Worm (Caenorhabditis elegans) whole organism, young adult: ENCODE measurements around the gene H43I07.1.
A peak's percentile ranks its signal among the peaks of the same experiment; 100 is the strongest.

ENCODE experiments used
- B0019.2 ChIP-seq: fragments of 200-800 bp; sonication (Bioruptor generic); conservative IDR thresholded peaks from 2 replicates; pipeline ENCODE4 v1.3.6; 2022; ENCODE audit warnings: missing genetic modification reagents, missing genetic modification characterization, missing compliant biosample characterization
- C06A6.2 ChIP-seq: fragments of 200-800 bp; sonication (Bioruptor generic); conservative IDR thresholded peaks from 2 replicates; pipeline ENCODE4 v1.3.6; 2022; ENCODE audit warnings: missing genetic modification characterization, missing compliant biosample characterization
- F37B4.10 ChIP-seq: fragments of 200-800 bp; sonication (Bioruptor generic); IDR thresholded peaks from 2 replicates; pipeline ENCODE4 v1.3.6; 2022; ENCODE audit warnings: missing genetic modification characterization, missing compliant biosample characterization
- F49E8.2 ChIP-seq: sonication (generic microtip); optimal IDR thresholded peaks from 3 replicates; lab custom pipeline; 2017; ENCODE audit warnings: missing genetic modification characterization, mild to moderate bottlenecking, missing compliant biosample characterization, antibody characterized with exemption, moderate library complexity; ENCODE audit not compliant: insufficient read depth
- F52B5.7 ChIP-seq: sonication (generic microtip); optimal IDR thresholded peaks from 2 replicates; lab custom pipeline; 2016; ENCODE audit warnings: mild to moderate bottlenecking, missing genetic modification characterization, missing compliant biosample characterization
- F57A8.1 ChIP-seq: fragments of 200-800 bp; sonication (Bioruptor generic); optimal IDR thresholded peaks from 2 replicates; lab custom pipeline; 2018; ENCODE audit warnings: mild to moderate bottlenecking, missing genetic modification characterization, moderate library complexity, missing compliant biosample characterization
- K11D2.4 ChIP-seq: fragments of 200-800 bp; sonication (Bioruptor generic); IDR thresholded peaks from 2 replicates; pipeline ENCODE4 v1.3.6; 2022; ENCODE audit warnings: missing genetic modification reagents, missing genetic modification characterization, missing compliant biosample characterization
- Y53G8AR.9 ChIP-seq: fragments of 200-800 bp; sonication (Bioruptor generic); conservative IDR thresholded peaks from 2 replicates; pipeline ENCODE4 v1.3.6; 2022; ENCODE audit warnings: missing genetic modification reagents, missing genetic modification characterization, missing compliant biosample characterization
- ZK185.1 ChIP-seq: sonication (generic microtip); optimal IDR thresholded peaks from 2 replicates; lab custom pipeline; 2016; ENCODE audit warnings: mild to moderate bottlenecking, missing genetic modification characterization, missing compliant biosample characterization; ENCODE audit not compliant: poor library complexity, severe bottlenecking
- ama-1 ChIP-seq, 3 experiments: fragments of 150-350 bp in 1 of 3; sonication (generic microtip) in 2 of 3; optimal IDR thresholded peaks; 2 replicates each; lab custom pipeline; 2014 to 2018; ENCODE audit warnings: missing biosample characterization in 2 of 3, missing genetic modification characterization in 2 of 3, missing genetic modification reagents in 2 of 3
- atf-7 ChIP-seq: sonication (generic microtip); optimal IDR thresholded peaks from 2 replicates; lab custom pipeline; 2017; ENCODE audit warnings: mild to moderate bottlenecking, missing genetic modification characterization, missing compliant biosample characterization
- ceh-40 ChIP-seq: fragments of 200-800 bp; sonication (Bioruptor generic); IDR thresholded peaks from 2 replicates; pipeline ENCODE4 v1.3.6; 2022; ENCODE audit warnings: missing genetic modification characterization, missing compliant biosample characterization
- ceh-79 ChIP-seq: sonication (generic microtip); optimal IDR thresholded peaks from 2 replicates; lab custom pipeline; 2017; ENCODE audit warnings: mild to moderate bottlenecking, missing genetic modification characterization, missing compliant biosample characterization
- dpl-1 ChIP-seq: fragments of 150-350 bp; optimal IDR thresholded peaks from 2 replicates; lab custom pipeline; 2014; ENCODE audit warnings: missing biosample characterization, missing genetic modification reagents, missing genetic modification characterization
- efl-1 ChIP-seq: fragments of 150-350 bp; optimal IDR thresholded peaks from 2 replicates; lab custom pipeline; 2014; ENCODE audit warnings: missing biosample characterization, missing genetic modification reagents, missing genetic modification characterization
- egl-18 ChIP-seq: fragments of 200-800 bp; sonication (Bioruptor generic); IDR thresholded peaks from 2 replicates; pipeline ENCODE4 v1.3.6; 2022; ENCODE audit warnings: missing genetic modification reagents, missing genetic modification characterization, missing compliant biosample characterization
- him-1 ChIP-seq: sonication (generic microtip); optimal IDR thresholded peaks from 2 replicates; lab custom pipeline; 2016; ENCODE audit warnings: missing genotype, missing genetic modification reagents, missing genetic modification characterization, missing compliant biosample characterization
- hlh-12 ChIP-seq: sonication (generic microtip); optimal IDR thresholded peaks from 2 replicates; lab custom pipeline; 2016; ENCODE audit warnings: missing genetic modification characterization, missing compliant biosample characterization
- hlh-26 ChIP-seq: fragments of 200-800 bp; sonication (Bioruptor generic); conservative IDR thresholded peaks from 2 replicates; pipeline ENCODE4 v1.3.6; 2022; ENCODE audit warnings: missing genetic modification reagents, missing genetic modification characterization, missing compliant biosample characterization
- hmg-20 ChIP-seq: fragments of 200-800 bp; sonication (Bioruptor generic); IDR thresholded peaks from 2 replicates; pipeline ENCODE4 v1.3.6; 2022; ENCODE audit warnings: missing genetic modification reagents, missing genetic modification characterization, missing compliant biosample characterization
- lag-1 ChIP-seq: fragments of 200-800 bp; sonication (Bioruptor generic); IDR thresholded peaks from 2 replicates; pipeline ENCODE4 v1.3.6; 2022; ENCODE audit warnings: missing genetic modification reagents, missing genetic modification characterization, missing compliant biosample characterization
- let-526 ChIP-seq: fragments of 200-800 bp; sonication (Bioruptor generic); IDR thresholded peaks from 2 replicates; pipeline ENCODE4 v1.3.6; 2022; ENCODE audit warnings: missing genetic modification reagents, missing genetic modification characterization, missing compliant biosample characterization
- lin-35 ChIP-seq, 3 experiments: fragments of 150-350 bp in 2 of 3; sonication (generic microtip) in 1 of 3; optimal IDR thresholded peaks; 2 replicates each; lab custom pipeline; 2014 to 2018; ENCODE audit warnings: missing biosample characterization in 3 of 3, missing genetic modification characterization in 3 of 3, missing genetic modification reagents in 3 of 3
- lin-40 ChIP-seq: sonication (generic microtip); optimal IDR thresholded peaks from 2 replicates; lab custom pipeline; 2016; ENCODE audit warnings: missing genetic modification characterization, mild to moderate bottlenecking, missing compliant biosample characterization, missing genotype, missing genetic modification reagents
- mes-4 ChIP-seq: sonication (generic microtip); optimal IDR thresholded peaks from 2 replicates; lab custom pipeline; 2016; ENCODE audit warnings: missing genotype, missing genetic modification characterization, missing compliant biosample characterization
- nfya-1 ChIP-seq: sonication (generic microtip); optimal IDR thresholded peaks from 2 replicates; lab custom pipeline; 2017; ENCODE audit warnings: antibody characterized with exemption, missing compliant biosample characterization, missing genetic modification characterization, borderline replicate concordance; ENCODE audit not compliant: insufficient read depth
- nfya-2 ChIP-seq: fragments of 200-800 bp; sonication (Bioruptor generic); IDR thresholded peaks from 2 replicates; pipeline ENCODE4 v1.3.6; 2022; ENCODE audit warnings: missing genetic modification reagents, missing genetic modification characterization, missing compliant biosample characterization
- pbrm-1 ChIP-seq: fragments of 200-800 bp; sonication (Bioruptor generic); IDR thresholded peaks from 2 replicates; pipeline ENCODE4 v1.3.6; 2022; ENCODE audit warnings: missing genetic modification reagents, missing genetic modification characterization, missing compliant biosample characterization
- rec-8 ChIP-seq, 2 experiments: sonication (generic microtip); optimal IDR thresholded peaks; 2 replicates each; lab custom pipeline; 2016; ENCODE audit warnings: mild to moderate bottlenecking in 2 of 2, missing genetic modification characterization in 2 of 2, missing genetic modification reagents in 2 of 2, missing genotype in 2 of 2, missing biosample characterization in 1 of 2, missing compliant biosample characterization in 1 of 2, moderate library complexity in 1 of 2
- sdz-38 ChIP-seq: sonication (generic microtip); optimal IDR thresholded peaks from 2 replicates; lab custom pipeline; 2016; ENCODE audit warnings: missing genotype, missing genetic modification characterization, missing compliant biosample characterization
- snpc-1.1 ChIP-seq: sonication (generic microtip); optimal IDR thresholded peaks from 2 replicates; lab custom pipeline; 2017; ENCODE audit warnings: missing genetic modification characterization, mild to moderate bottlenecking, missing compliant biosample characterization, antibody characterized with exemption, moderate library complexity, missing genotype, missing genetic modification reagents; ENCODE audit not compliant: insufficient read depth
- snpc-3.4 ChIP-seq: sonication (generic microtip); optimal IDR thresholded peaks from 2 replicates; lab custom pipeline; 2017; ENCODE audit warnings: missing genetic modification characterization, mild to moderate bottlenecking, missing compliant biosample characterization, antibody characterized with exemption, moderate library complexity, missing genotype, missing genetic modification reagents
- snpc-4 ChIP-seq, 5 experiments: fragments of 150-350 bp in 1 of 5; sonication (generic microtip) in 4 of 5; optimal IDR thresholded peaks; 2 replicates each; lab custom pipeline; 2014 to 2018; ENCODE audit warnings: missing genetic modification characterization in 5 of 5, missing biosample characterization in 3 of 5, antibody characterized with exemption in 2 of 5, mild to moderate bottlenecking in 2 of 5, missing compliant biosample characterization in 2 of 5, missing genotype in 2 of 5, moderate library complexity in 2 of 5, missing genetic modification reagents in 1 of 5
- tbp1 ChIP-seq: fragments of 200-800 bp; sonication (Bioruptor generic); optimal IDR thresholded peaks from 2 replicates; lab custom pipeline; 2018; ENCODE audit warnings: mild to moderate bottlenecking, missing genetic modification characterization, missing compliant biosample characterization
- tbx-9 ChIP-seq: sonication (generic microtip); optimal IDR thresholded peaks from 2 replicates; lab custom pipeline; 2016; ENCODE audit warnings: borderline replicate concordance, missing genetic modification characterization, inconsistent platforms, missing compliant biosample characterization
- xnd-1 ChIP-seq: sonication (generic microtip); optimal IDR thresholded peaks from 2 replicates; lab custom pipeline; 2016; ENCODE audit warnings: missing genotype, missing genetic modification reagents, missing genetic modification characterization, missing compliant biosample characterization
- zfh-2 ChIP-seq: fragments of 200-800 bp; sonication (Bioruptor generic); conservative IDR thresholded peaks from 2 replicates; pipeline ENCODE4 v1.3.6; 2022; ENCODE audit warnings: missing genetic modification reagents, missing genetic modification characterization, missing compliant biosample characterization
- ztf-22 ChIP-seq: fragments of 200-800 bp; sonication (Bioruptor generic); optimal IDR thresholded peaks from 2 replicates; lab custom pipeline; 2018; ENCODE audit warnings: mild to moderate bottlenecking, missing genetic modification characterization, moderate library complexity, missing compliant biosample characterization
- ztf-26 ChIP-seq: sonication (generic microtip); optimal IDR thresholded peaks from 2 replicates; lab custom pipeline; 2017; ENCODE audit warnings: missing genetic modification characterization, missing compliant biosample characterization
- ztf-3 ChIP-seq: fragments of 200-800 bp; sonication (Bioruptor generic); optimal IDR thresholded peaks from 2 replicates; lab custom pipeline; 2018; ENCODE audit warnings: mild to moderate bottlenecking, missing genetic modification characterization, missing compliant biosample characterization

The H43I07.1 gene

DNA sequence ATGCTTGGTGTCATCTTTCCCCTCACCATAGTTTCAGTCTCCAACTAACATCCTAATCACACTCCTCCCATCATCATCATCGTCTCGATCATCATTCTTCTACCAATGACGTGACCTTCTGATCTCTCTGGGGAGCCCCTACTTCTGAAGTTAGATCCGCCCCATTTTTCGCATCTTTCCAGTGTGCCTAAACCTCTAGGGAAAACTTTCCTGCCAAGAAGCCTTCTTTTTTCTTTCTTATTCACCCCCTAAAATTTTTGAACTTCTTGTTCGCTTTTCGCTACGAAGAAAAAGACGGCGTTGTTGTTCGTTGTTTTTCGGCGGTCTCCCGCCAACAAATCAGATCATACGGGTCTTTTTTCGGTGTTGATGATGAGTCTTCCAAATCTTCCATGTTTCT, 13.7 kb downstream of the H43I07.1 start:
- TF ChIP-seq K11D2.4 (GFP tag; lab: Robert Waterston, UW) = 0 out of 2 replicates have a peak, but pooled peaks have one; percentile 31
- no peak for TF ChIP-seq F57A8.1

DNA sequence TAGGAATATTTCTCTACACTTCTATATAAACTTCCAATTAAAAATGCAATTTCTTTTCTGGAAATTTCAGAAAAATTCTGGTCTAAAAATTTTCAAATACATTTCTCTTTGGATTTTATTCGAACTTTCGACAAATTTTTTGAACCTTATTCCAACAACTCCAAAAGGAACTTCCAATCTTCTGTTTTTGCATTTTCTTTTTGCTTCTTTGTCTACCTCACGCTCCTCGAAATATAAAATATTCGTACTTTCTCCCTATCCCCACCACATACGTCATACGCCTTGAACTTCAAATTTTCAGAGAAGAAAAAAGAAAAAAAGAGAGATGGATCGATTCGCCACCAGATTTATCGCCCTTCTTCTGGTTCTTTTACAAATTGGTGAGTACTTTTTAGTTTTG, 14.8 kb downstream of the H43I07.1 start, which contains the start of gene nlp-9:
Gene nlp-9 (plus strand): TSS at position 301 of the 400 bp plus-strand sequence.
- no peak for TF ChIP-seq K11D2.4 (GFP tag; lab: Robert Waterston, UW)
- no peak for TF ChIP-seq lag-1 (GFP tag; lab: Robert Waterston, UW)
- no peak for TF ChIP-seq snpc-3.4 (tag; lab: Kevin White, UChicago)
- TF ChIP-seq ztf-26 = no peak
- TF ChIP-seq zfh-2 (GFP tag; lab: Robert Waterston, UW) = no peak
- no peak for TF ChIP-seq hlh-12 (tag; lab: Kevin White, UChicago)
- no peak for TF ChIP-seq nfya-2 (GFP tag; lab: Robert Waterston, UW)
- TF ChIP-seq F49E8.2 (tag; lab: Kevin White, UChicago) = no peak
- TF ChIP-seq hlh-26 (GFP tag; lab: Robert Waterston, UW) = no peak
- no peak for TF ChIP-seq rec-8 (tag; optimal IDR thresholded peaks at IDR 0.05; lab: Kevin White, UChicago)
- TF ChIP-seq efl-1 = no peak
- no peak for TF ChIP-seq ama-1 (optimal IDR thresholded peaks at IDR 0.05; lab: Kevin White, UChicago)
- no peak for TF ChIP-seq ama-1 (GFP tag; optimal IDR thresholded peaks at IDR 0.05; lab: Kevin White, UChicago)
- TF ChIP-seq Y53G8AR.9 (GFP tag; lab: Robert Waterston, UW) = no peak
- no peak for TF ChIP-seq ceh-40 (GFP tag; lab: Robert Waterston, UW)
- TF ChIP-seq, all 124 proteins: peak for 0

DNA sequence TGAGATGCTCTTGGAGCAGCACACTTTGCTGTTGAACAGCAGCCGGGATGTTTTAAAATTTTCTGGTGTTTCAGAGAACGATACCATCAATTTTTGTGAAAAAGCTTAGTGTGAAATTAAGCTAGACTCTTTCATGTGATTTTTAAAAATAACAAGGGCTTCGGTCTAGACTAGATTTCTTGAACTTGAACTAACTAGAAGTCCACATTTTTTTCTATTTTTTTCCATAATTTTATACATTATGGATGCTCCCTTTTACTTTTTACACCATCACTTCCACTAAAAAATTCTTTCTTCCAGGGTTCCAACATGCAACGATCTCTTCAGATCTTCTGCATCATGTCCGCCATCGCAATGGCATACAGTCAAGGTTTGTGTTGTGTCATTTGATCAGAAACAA, 31.6 kb downstream of the H43I07.1 start, which contains the start of gene nlp-13:
Gene nlp-13 (plus strand): TSS at position 301 of the 400 bp plus-strand sequence.
- TF ChIP-seq F37B4.10 (GFP tag; lab: Robert Waterston, UW) (no peak), hmg-20 (no peak), ZK185.1 (tag; lab: Kevin White, UChicago) (no peak), nfya-1 (tag; lab: Kevin White, UChicago) (no peak), lin-40 (tag; lab: Kevin White, UChicago) (no peak), F52B5.7 (no peak), ztf-22 (GFP tag; lab: Kevin White, UChicago) (no peak), mes-4 (tag; lab: Kevin White, UChicago) (no peak), F49E8.2 (tag; lab: Kevin White, UChicago) (no peak)

DNA sequence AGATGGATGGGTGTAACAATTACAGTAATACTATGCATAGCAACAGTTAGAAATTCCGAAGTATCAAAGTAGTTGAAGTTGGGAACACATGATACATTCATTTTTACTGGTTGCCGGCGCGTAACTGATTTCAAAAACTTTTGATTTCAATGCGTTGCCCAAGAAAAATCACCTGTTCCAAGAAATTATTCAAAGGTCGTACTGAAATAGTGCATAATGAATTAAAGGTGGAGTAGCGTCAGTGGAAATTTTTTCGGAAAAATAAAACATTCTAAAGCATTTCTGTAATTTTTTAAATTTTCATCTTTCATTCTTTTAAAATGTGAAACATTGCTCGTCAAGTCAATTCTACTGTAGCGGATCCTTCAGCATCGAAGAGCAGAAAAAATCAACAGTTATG, 35.8 kb downstream of the H43I07.1 start, which contains the start of gene srh-204:
Gene srh-204 (minus strand): TSS at position 101 of the 400 bp plus-strand sequence.
- TF ChIP-seq atf-7 (tag; lab: Kevin White, UChicago) = no peak
- no peak for TF ChIP-seq ztf-3 (GFP tag; lab: Kevin White, UChicago)
- no peak for TF ChIP-seq C06A6.2 (GFP tag; lab: Robert Waterston, UW)
- no peak for TF ChIP-seq pbrm-1 (GFP tag; lab: Robert Waterston, UW)
- no peak for TF ChIP-seq snpc-1.1 (tag; lab: Kevin White, UChicago)
- TF ChIP-seq xnd-1 (tag; lab: Kevin White, UChicago) = no peak
- no peak for TF ChIP-seq let-526
- no peak for TF ChIP-seq sdz-38 (tag; lab: Kevin White, UChicago)
- TF ChIP-seq ceh-79 (tag; lab: Kevin White, UChicago) = no peak
- TF ChIP-seq tbx-9 (tag; lab: Kevin White, UChicago) = no peak
- no peak for TF ChIP-seq B0019.2 (GFP tag; lab: Robert Waterston, UW)
- no peak for TF ChIP-seq dpl-1
- no peak for TF ChIP-seq lin-35 (GFP tag; optimal IDR thresholded peaks at IDR 0.05; lab: Kevin White, UChicago)
- no peak for TF ChIP-seq him-1 (tag; lab: Kevin White, UChicago)
- no peak for TF ChIP-seq egl-18 (GFP tag; lab: Robert Waterston, UW)
- TF ChIP-seq rec-8 (tag; optimal IDR thresholded peaks at IDR 0.05; lab: Kevin White, UChicago) = no peak
- no peak for TF ChIP-seq tbp1 (GFP tag; lab: Kevin White, UChicago)
- TF ChIP-seq snpc-4 (GFP tag; optimal IDR thresholded peaks at IDR 0.05; lab: Kevin White, UChicago) = no peak
- no peak for TF ChIP-seq snpc-4 (tag; optimal IDR thresholded peaks at IDR 0.05; lab: Kevin White, UChicago)
